Worm (Caenorhabditis elegans) whole organism, young adult: ENCODE results near the gene W04H10.5.

ENCODE experiments used
- B0261.1 ChIP-seq: sonication (generic microtip); optimal IDR thresholded peaks from 2 replicates; lab custom pipeline; 2016; ENCODE audit warnings: mild to moderate bottlenecking, missing genetic modification characterization, moderate library complexity, missing compliant biosample characterization
- D2030.7 ChIP-seq: fragments of 200-800 bp; sonication (Bioruptor generic); IDR thresholded peaks from 2 replicates; pipeline ENCODE4 v1.3.6; 2022; ENCODE audit warnings: missing genetic modification reagents, missing genetic modification characterization, missing compliant biosample characterization
- F22D6.2 ChIP-seq: sonication (generic microtip); optimal IDR thresholded peaks from 2 replicates; lab custom pipeline; 2016; ENCODE audit warnings: mild to moderate bottlenecking, missing genetic modification characterization, missing compliant biosample characterization
- F33H1.4 ChIP-seq: fragments of 200-800 bp; sonication (Bioruptor generic); IDR thresholded peaks from 2 replicates; pipeline ENCODE4 v1.3.6; 2022; ENCODE audit warnings: missing genetic modification reagents, missing genetic modification characterization, missing compliant biosample characterization
- K12H6.12 ChIP-seq: fragments of 200-800 bp; sonication (Bioruptor generic); optimal IDR thresholded peaks from 2 replicates; lab custom pipeline; 2018; ENCODE audit warnings: mild to moderate bottlenecking, missing genetic modification characterization, missing compliant biosample characterization
- athp-1 ChIP-seq: sonication (generic microtip); optimal IDR thresholded peaks from 2 replicates; lab custom pipeline; 2017; ENCODE audit warnings: mild to moderate bottlenecking, missing genetic modification characterization, missing compliant biosample characterization
- attf-6 ChIP-seq: fragments of 200-800 bp; sonication (Bioruptor generic); IDR thresholded peaks from 2 replicates; pipeline ENCODE4 v1.3.6; 2022; ENCODE audit warnings: missing genetic modification reagents, missing genetic modification characterization, missing compliant biosample characterization
- bed-2 ChIP-seq: fragments of 200-800 bp; sonication (Bioruptor generic); IDR thresholded peaks from 2 replicates; pipeline ENCODE4 v1.3.6; 2022; ENCODE audit warnings: missing genetic modification reagents, missing genetic modification characterization, missing compliant biosample characterization
- ccch-3 ChIP-seq: fragments of 200-800 bp; sonication (Bioruptor generic); optimal IDR thresholded peaks from 2 replicates; lab custom pipeline; 2018; ENCODE audit warnings: mild to moderate bottlenecking, missing genetic modification characterization, missing compliant biosample characterization
- ceh-91 ChIP-seq: fragments of 200-800 bp; sonication (Bioruptor generic); IDR thresholded peaks from 2 replicates; pipeline ENCODE4 v1.3.6; 2022; ENCODE audit warnings: missing genetic modification reagents, missing genetic modification characterization, missing compliant biosample characterization
- dox-1 ChIP-seq: fragments of 200-800 bp; sonication (Bioruptor generic); IDR thresholded peaks from 2 replicates; pipeline ENCODE4 v1.3.6; 2022; ENCODE audit warnings: missing genetic modification reagents, missing genetic modification characterization, missing compliant biosample characterization
- dpl-1 ChIP-seq: fragments of 150-350 bp; optimal IDR thresholded peaks from 2 replicates; lab custom pipeline; 2014; ENCODE audit warnings: missing biosample characterization, missing genetic modification reagents, missing genetic modification characterization
- efl-1 ChIP-seq: fragments of 150-350 bp; optimal IDR thresholded peaks from 2 replicates; lab custom pipeline; 2014; ENCODE audit warnings: missing biosample characterization, missing genetic modification reagents, missing genetic modification characterization
- ekl-4 ChIP-seq: fragments of 200-800 bp; sonication (Bioruptor generic); IDR thresholded peaks from 2 replicates; pipeline ENCODE4 v1.3.6; 2022; ENCODE audit warnings: missing genetic modification reagents, missing genetic modification characterization, missing compliant biosample characterization
- gei-17 ChIP-seq: fragments of 200-800 bp; sonication (Bioruptor generic); optimal IDR thresholded peaks from 2 replicates; lab custom pipeline; 2018; ENCODE audit warnings: mild to moderate bottlenecking, missing genetic modification characterization, missing compliant biosample characterization
- hmg-1.2 ChIP-seq: fragments of 200-800 bp; sonication (Bioruptor generic); IDR thresholded peaks from 2 replicates; pipeline ENCODE4 v1.3.6; 2022; ENCODE audit warnings: missing genetic modification reagents, missing genetic modification characterization, missing compliant biosample characterization
- lag-1 ChIP-seq: fragments of 200-800 bp; sonication (Bioruptor generic); IDR thresholded peaks from 2 replicates; pipeline ENCODE4 v1.3.6; 2022; ENCODE audit warnings: missing genetic modification reagents, missing genetic modification characterization, missing compliant biosample characterization
- let-607 ChIP-seq, 2 experiments: fragments of 200-800 bp in 1 of 2; sonication (Bioruptor generic) in 1 of 2; sonication (generic microtip) in 1 of 2; optimal IDR thresholded peaks; 2 replicates each; lab custom pipeline; 2016 to 2018; ENCODE audit warnings: mild to moderate bottlenecking in 2 of 2, missing compliant biosample characterization in 2 of 2, missing genetic modification characterization in 2 of 2, moderate library complexity in 2 of 2, missing genotype in 1 of 2
- lin-26 ChIP-seq: fragments of 200-800 bp; sonication (Bioruptor generic); IDR thresholded peaks from 2 replicates; pipeline ENCODE4 v1.3.6; 2022; ENCODE audit warnings: missing genetic modification reagents, missing genetic modification characterization, missing compliant biosample characterization
- lin-40 ChIP-seq: sonication (generic microtip); optimal IDR thresholded peaks from 2 replicates; lab custom pipeline; 2016; ENCODE audit warnings: missing genetic modification characterization, mild to moderate bottlenecking, missing compliant biosample characterization, missing genotype, missing genetic modification reagents
- lin-54 ChIP-seq: fragments of 200-800 bp; sonication (Bioruptor generic); optimal IDR thresholded peaks from 2 replicates; lab custom pipeline; 2018; ENCODE audit warnings: mild to moderate bottlenecking, missing genetic modification characterization, missing compliant biosample characterization
- lir-1 ChIP-seq: fragments of 200-800 bp; sonication (Bioruptor generic); conservative IDR thresholded peaks from 2 replicates; pipeline ENCODE4 v1.3.6; 2022; ENCODE audit warnings: missing genetic modification reagents, missing genetic modification characterization, missing compliant biosample characterization
- lsl-1 ChIP-seq: fragments of 200-800 bp; sonication (Bioruptor generic); optimal IDR thresholded peaks from 2 replicates; lab custom pipeline; 2018; ENCODE audit warnings: mild to moderate bottlenecking, missing genetic modification characterization, moderate library complexity, missing compliant biosample characterization
- madf-10 ChIP-seq: sonication (generic microtip); optimal IDR thresholded peaks from 2 replicates; lab custom pipeline; 2016; ENCODE audit warnings: mild to moderate bottlenecking, missing genetic modification characterization, missing compliant biosample characterization
- madf-3 ChIP-seq: fragments of 200-800 bp; sonication (Bioruptor generic); IDR thresholded peaks from 2 replicates; pipeline ENCODE4 v1.3.6; 2022; ENCODE audit warnings: missing genetic modification reagents, missing genetic modification characterization, missing compliant biosample characterization
- madf-6 ChIP-seq: fragments of 200-800 bp; sonication (Bioruptor generic); IDR thresholded peaks from 2 replicates; pipeline ENCODE4 v1.3.6; 2022; ENCODE audit warnings: missing genetic modification reagents, missing genetic modification characterization, missing compliant biosample characterization
- madf-8 ChIP-seq: fragments of 200-800 bp; sonication (Bioruptor generic); conservative IDR thresholded peaks from 2 replicates; pipeline ENCODE4 v1.3.6; 2022; ENCODE audit warnings: missing genetic modification reagents, missing genetic modification characterization, missing compliant biosample characterization
- mcd-1 ChIP-seq: fragments of 200-800 bp; sonication (Bioruptor generic); IDR thresholded peaks from 2 replicates; pipeline ENCODE4 v1.3.6; 2022; ENCODE audit warnings: missing genetic modification reagents, missing genetic modification characterization, missing compliant biosample characterization
- nfya-2 ChIP-seq: fragments of 200-800 bp; sonication (Bioruptor generic); IDR thresholded peaks from 2 replicates; pipeline ENCODE4 v1.3.6; 2022; ENCODE audit warnings: missing genetic modification reagents, missing genetic modification characterization, missing compliant biosample characterization
- nhr-179 ChIP-seq: sonication (generic microtip); optimal IDR thresholded peaks from 2 replicates; lab custom pipeline; 2016; ENCODE audit warnings: mild to moderate bottlenecking, missing genetic modification characterization, missing compliant biosample characterization
- pbrm-1 ChIP-seq: fragments of 200-800 bp; sonication (Bioruptor generic); IDR thresholded peaks from 2 replicates; pipeline ENCODE4 v1.3.6; 2022; ENCODE audit warnings: missing genetic modification reagents, missing genetic modification characterization, missing compliant biosample characterization
- pha-4 ChIP-seq: fragments of 150-350 bp; sonication (generic microtip); optimal IDR thresholded peaks from 2 replicates; lab custom pipeline; 2014; ENCODE audit warnings: missing biosample characterization, missing genetic modification reagents, missing genetic modification characterization
- rcor-1 ChIP-seq: fragments of 200-800 bp; sonication (Bioruptor generic); IDR thresholded peaks from 2 replicates; pipeline ENCODE4 v1.3.6; 2022; ENCODE audit warnings: missing genetic modification reagents, missing genetic modification characterization, missing compliant biosample characterization
- sdz-38 ChIP-seq: sonication (generic microtip); optimal IDR thresholded peaks from 2 replicates; lab custom pipeline; 2016; ENCODE audit warnings: missing genotype, missing genetic modification characterization, missing compliant biosample characterization
- sea-2 ChIP-seq: fragments of 200-800 bp; sonication (Bioruptor generic); IDR thresholded peaks from 2 replicates; pipeline ENCODE4 v1.3.6; 2022; ENCODE audit warnings: missing genetic modification characterization, missing compliant biosample characterization
- snpc-1.1 ChIP-seq: sonication (generic microtip); optimal IDR thresholded peaks from 2 replicates; lab custom pipeline; 2017; ENCODE audit warnings: missing genetic modification characterization, mild to moderate bottlenecking, missing compliant biosample characterization, antibody characterized with exemption, moderate library complexity, missing genotype, missing genetic modification reagents; ENCODE audit not compliant: insufficient read depth
- snpc-1.3 ChIP-seq: sonication (generic microtip); optimal IDR thresholded peaks from 2 replicates; lab custom pipeline; 2017; ENCODE audit warnings: missing genetic modification characterization, mild to moderate bottlenecking, missing compliant biosample characterization, antibody characterized with exemption, moderate library complexity, missing genotype, missing genetic modification reagents; ENCODE audit not compliant: insufficient read depth
- snpc-3.4 ChIP-seq: sonication (generic microtip); optimal IDR thresholded peaks from 2 replicates; lab custom pipeline; 2017; ENCODE audit warnings: missing genetic modification characterization, mild to moderate bottlenecking, missing compliant biosample characterization, antibody characterized with exemption, moderate library complexity, missing genotype, missing genetic modification reagents
- snpc-4 ChIP-seq, 5 experiments: fragments of 150-350 bp in 1 of 5; sonication (generic microtip) in 4 of 5; optimal IDR thresholded peaks; 2 replicates each; lab custom pipeline; 2014 to 2018; ENCODE audit warnings: missing genetic modification characterization in 5 of 5, missing biosample characterization in 3 of 5, antibody characterized with exemption in 2 of 5, mild to moderate bottlenecking in 2 of 5, missing compliant biosample characterization in 2 of 5, missing genotype in 2 of 5, moderate library complexity in 2 of 5, missing genetic modification reagents in 1 of 5
- somi-1 ChIP-seq: fragments of 200-800 bp; sonication (Bioruptor generic); optimal IDR thresholded peaks from 2 replicates; lab custom pipeline; 2018; ENCODE audit warnings: mild to moderate bottlenecking, missing genetic modification characterization, missing compliant biosample characterization
- sptf-2 ChIP-seq: fragments of 200-800 bp; sonication (Bioruptor generic); optimal IDR thresholded peaks from 2 replicates; lab custom pipeline; 2018; ENCODE audit warnings: mild to moderate bottlenecking, missing genetic modification characterization, missing compliant biosample characterization
- tlf-1 ChIP-seq: fragments of 200-800 bp; sonication (Bioruptor generic); optimal IDR thresholded peaks from 2 replicates; lab custom pipeline; 2018; ENCODE audit warnings: mild to moderate bottlenecking, missing genetic modification characterization, missing compliant biosample characterization
- xnd-1 ChIP-seq: sonication (generic microtip); optimal IDR thresholded peaks from 2 replicates; lab custom pipeline; 2016; ENCODE audit warnings: missing genotype, missing genetic modification reagents, missing genetic modification characterization, missing compliant biosample characterization
- zfh-2 ChIP-seq: fragments of 200-800 bp; sonication (Bioruptor generic); conservative IDR thresholded peaks from 2 replicates; pipeline ENCODE4 v1.3.6; 2022; ENCODE audit warnings: missing genetic modification reagents, missing genetic modification characterization, missing compliant biosample characterization

Gene W04H10.5

ce11 chrII:578803-579202, 27.3 kb upstream of the W04H10.5 start:
- no peak for TF ChIP-seq xnd-1 (tag; lab: Kevin White, UChicago)
- no peak for TF ChIP-seq gei-17
- no peak for TF ChIP-seq nhr-179 (tag; lab: Kevin White, UChicago)
- no peak for TF ChIP-seq athp-1
- 0 out of 2 replicates have a peak, but pooled peaks have one; percentile 3 for TF ChIP-seq lin-26 (GFP tag; lab: Robert Waterston, UW)
- TF ChIP-seq zfh-2 = peak; percentile 33; the same call in 1 of the 2 replicates
- no peak for TF ChIP-seq ccch-3 (GFP tag; lab: Kevin White, UChicago)
- TF ChIP-seq rcor-1 (GFP tag; lab: Robert Waterston, UW) = no peak

DNA sequence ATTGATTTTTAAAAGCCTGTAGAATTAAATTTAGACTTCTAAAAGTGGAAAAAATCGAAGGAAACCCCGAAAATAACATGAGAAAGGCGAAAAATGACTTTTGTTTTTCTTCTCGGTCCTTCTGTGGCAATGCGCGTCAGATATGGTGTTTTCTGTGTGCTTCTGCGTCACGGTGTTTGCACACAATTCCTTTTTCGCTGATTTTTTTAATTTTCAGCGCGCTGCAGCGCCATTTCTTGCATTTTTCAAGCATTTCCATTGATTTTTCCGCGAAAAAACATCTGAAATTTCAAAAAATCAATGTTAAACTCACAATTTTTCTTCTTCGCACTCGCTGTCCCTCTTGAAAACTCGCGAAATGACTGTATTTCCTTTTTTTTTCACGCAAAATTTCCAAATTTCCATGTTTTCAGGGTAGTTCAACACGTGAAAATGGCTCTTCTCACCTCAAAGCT, 25.9 kb upstream of the W04H10.5 start, which contains the start of the genes cdc-37 and W08F4.3:
cdc-37 (minus strand) TSS at position 405 of the 455 bp plus-strand sequence.
W08F4.3 (plus strand) TSS at position 414 of the 455 bp plus-strand sequence.
- TF ChIP-seq pbrm-1 (GFP tag; lab: Robert Waterston, UW) = 0 out of 2 replicates have a peak, but pooled peaks have one; percentile 20
- TF ChIP-seq mcd-1 (GFP tag; lab: Robert Waterston, UW) = peak; percentile 63
- TF ChIP-seq snpc-3.4 = peak; percentile 51
- peak; percentile 27 for TF ChIP-seq snpc-1.3
- TF ChIP-seq xnd-1 (tag; lab: Kevin White, UChicago) = peak; percentile 57
- TF ChIP-seq D2030.7 = peak; percentile 72
- TF ChIP-seq F33H1.4 (GFP tag; lab: Robert Waterston, UW) = peak; percentile 60; the same call in 1 of the 2 replicates
- peak; percentile 19; the same call in 1 of the 2 replicates for TF ChIP-seq rcor-1 (GFP tag; lab: Robert Waterston, UW)
- TF ChIP-seq lsl-1 (GFP tag; lab: Kevin White, UChicago) = peak; percentile 37
- peak; percentile 27; the same call in 1 of the 2 replicates for TF ChIP-seq ekl-4 (GFP tag; lab: Robert Waterston, UW)
- TF ChIP-seq lir-1 (GFP tag; lab: Robert Waterston, UW) = no peak
- TF ChIP-seq lag-1 (GFP tag; lab: Robert Waterston, UW) = no peak
- peak; percentile 54 for TF ChIP-seq dpl-1 (GFP tag; lab: Kevin White, UChicago)
- TF ChIP-seq lin-54 (GFP tag; lab: Kevin White, UChicago) = peak; percentile 52
- TF ChIP-seq hmg-1.2 (GFP tag; lab: Robert Waterston, UW) = peak; percentile 36; the same call in 1 of the 2 replicates
- TF ChIP-seq ccch-3 (GFP tag; lab: Kevin White, UChicago) = no peak
- peak; percentile 24; the same call in 1 of the 2 replicates for TF ChIP-seq dox-1
- no peak for TF ChIP-seq madf-10
- TF ChIP-seq madf-6 (GFP tag; lab: Robert Waterston, UW) = peak; percentile 87
- no peak for TF ChIP-seq F22D6.2 (tag; lab: Kevin White, UChicago)
- peak; percentile 12 for TF ChIP-seq snpc-1.1 (tag; lab: Kevin White, UChicago)
- TF ChIP-seq ceh-91 (GFP tag; lab: Robert Waterston, UW) = peak; percentile 69
- 0 out of 2 replicates have a peak, but pooled peaks have one; percentile 54 for TF ChIP-seq madf-3 (GFP tag; lab: Robert Waterston, UW)
- peak; percentile 75 for TF ChIP-seq madf-8 (GFP tag; lab: Robert Waterston, UW)
- peak; percentile 90 for TF ChIP-seq efl-1 (GFP tag; lab: Kevin White, UChicago)
- TF ChIP-seq B0261.1 (tag; lab: Kevin White, UChicago) = no peak
- no peak for TF ChIP-seq sdz-38 (tag; lab: Kevin White, UChicago)
- TF ChIP-seq, all 124 proteins: peak for 20

- TF ChIP-seq sdz-38 (tag; lab: Kevin White, UChicago) (no peak), tlf-1 (peak; percentile 42), sptf-2 (no peak), let-607 (tag; optimal IDR thresholded peaks at IDR 0.05; lab: Kevin White, UChicago) (no peak), pbrm-1 (GFP tag; lab: Robert Waterston, UW) (no peak), snpc-1.1 (tag; lab: Kevin White, UChicago) (no peak), athp-1 (no peak), sea-2 (no peak), snpc-4 (GFP tag; optimal IDR thresholded peaks at IDR 0.05; lab: Kevin White, UChicago) (no peak), snpc-4 (tag; optimal IDR thresholded peaks at IDR 0.05; lab: Kevin White, UChicago) (peak in 1 of 4 experiments; percentile 23), lin-40 (tag; lab: Kevin White, UChicago) (no peak), nfya-2 (GFP tag; lab: Robert Waterston, UW) (no peak), bed-2 (GFP tag; lab: Robert Waterston, UW) (no peak), attf-6 (GFP tag; lab: Robert Waterston, UW) (no peak), pha-4 (tag; lab: Kevin White, UChicago) (no peak), K12H6.12 (tag; lab: Kevin White, UChicago) (no peak), somi-1 (no peak)
Measured at ce11 chrII:581983-582382, 24.1 kb upstream of the W04H10.5 start.
